Worm (Caenorhabditis elegans): ENCODE measurements around the gene Y7A5A.7.

Y7A5A.7 gene

DNA sequence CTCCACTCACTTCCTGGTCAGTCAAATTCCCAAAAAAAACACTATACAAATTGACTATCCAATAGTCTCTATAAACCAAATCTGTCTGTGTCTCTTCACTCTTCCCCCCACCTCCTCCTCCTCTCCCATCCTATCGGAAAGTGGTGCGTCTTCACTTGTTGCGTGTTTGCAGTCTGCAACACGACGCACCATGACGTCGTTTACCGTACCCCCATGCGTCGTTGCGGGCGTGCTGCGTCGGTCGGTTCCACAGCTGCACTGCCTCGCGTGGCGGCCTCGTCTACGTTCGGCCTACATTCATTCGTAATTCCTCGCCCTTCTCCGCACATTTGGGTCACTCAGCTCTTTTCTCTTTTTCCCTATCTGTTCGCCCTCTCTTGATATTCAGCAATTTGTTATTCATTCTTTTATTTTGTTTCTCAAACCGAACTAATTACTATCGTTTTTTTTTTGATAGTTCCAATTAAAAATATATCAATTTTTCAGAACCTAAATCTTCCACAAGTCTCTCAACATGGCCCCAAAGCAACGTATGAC, 37.2 kb upstream of the Y7A5A.7 start, which contains the start of gene serp-1.1 (continued):
- TF ChIP-seq fax-1 (tag; optimal IDR thresholded peaks at IDR 0.05) (peak; percentile 43), unc-42 (tag; optimal IDR thresholded peaks at IDR 0.05) (peak; percentile 81), che-1 (tag; optimal IDR thresholded peaks at IDR 0.05) (no peak), elt-4 (tag; optimal IDR thresholded peaks at IDR 0.05) (no peak), ceh-6 (GFP tag; optimal IDR thresholded peaks at IDR 0.05) (peak; percentile 62), lim-6 (tag; optimal IDR thresholded peaks at IDR 0.05) (no peak), ztf-16 (tag; optimal IDR thresholded peaks at IDR 0.05) (peak; percentile 84), gmeb-2 (tag; optimal IDR thresholded peaks at IDR 0.05) (no peak), sdc-2 (tag; optimal IDR thresholded peaks at IDR 0.05) (peak; percentile 93), K09A11.1 (tag; optimal IDR thresholded peaks at IDR 0.05; ENCODE audit: insufficient read depth) (peak; percentile 44), ceh-18 (tag; optimal IDR thresholded peaks at IDR 0.05) (peak; percentile 97), sox-4 (tag; optimal IDR thresholded peaks at IDR 0.05) (peak; percentile 62), eyg-1 (tag; optimal IDR thresholded peaks at IDR 0.05) (peak; percentile 55), ceh-19 (GFP tag; optimal IDR thresholded peaks at IDR 0.05) (peak; percentile 37), nhr-232 (tag; optimal IDR thresholded peaks at IDR 0.05) (peak; percentile 48), lin-11 (tag; optimal IDR thresholded peaks at IDR 0.05) (peak; percentile 13), ets-4 (tag; optimal IDR thresholded peaks at IDR 0.05) (peak; percentile 78), pqm-1 (tag; optimal IDR thresholded peaks at IDR 0.05) (peak; percentile 80), odd-2 (tag; optimal IDR thresholded peaks at IDR 0.05) (no peak), ahr-1 (tag; optimal IDR thresholded peaks at IDR 0.05) (peak; percentile 5), ceh-22 (tag; optimal IDR thresholded peaks at IDR 0.05) (peak; percentile 88), unc-55 (GFP tag; optimal IDR thresholded peaks at IDR 0.05) (peak; percentile 78), madf-2 (tag; optimal IDR thresholded peaks at IDR 0.05) (peak; percentile 70), pag-3 (tag; optimal IDR thresholded peaks at IDR 0.05; ENCODE audit: borderline replicate concordance) (peak; percentile 52), nhr-11 (tag; optimal IDR thresholded peaks at IDR 0.05) (no peak), tbx-7 (tag; optimal IDR thresholded peaks at IDR 0.05) (peak; percentile 74), ttx-3 (tag; optimal IDR thresholded peaks at IDR 0.05) (peak; percentile 21), pax-1 (tag; optimal IDR thresholded peaks at IDR 0.05) (peak; percentile 64), mec-3 (tag; optimal IDR thresholded peaks at IDR 0.05; ENCODE audit: borderline replicate concordance) (peak; percentile 66), K02D7.2 (tag; optimal IDR thresholded peaks at IDR 0.05) (no peak), ref-2 (tag; optimal IDR thresholded peaks at IDR 0.05) (peak; percentile 96), ama-1 (optimal IDR thresholded peaks at IDR 0.05) (no peak), pha-2 (tag; optimal IDR thresholded peaks at IDR 0.05) (peak; percentile 67), ceh-34 (tag; optimal IDR thresholded peaks at IDR 0.05) (peak; percentile 92), nfya-1 (tag; optimal IDR thresholded peaks at IDR 0.05) (peak; percentile 99), ceh-2 (tag; optimal IDR thresholded peaks at IDR 0.05) (peak; percentile 81), dve-1 (tag; optimal IDR thresholded peaks at IDR 0.05) (peak; percentile 78), ceh-9 (tag; optimal IDR thresholded peaks at IDR 0.05) (no peak), pha-4 (tag; optimal IDR thresholded peaks at IDR 0.05) (no peak), hlh-30 (tag; optimal IDR thresholded peaks at IDR 0.05; ENCODE audit: insufficient read depth) (peak; percentile 74), syd-9 (tag; optimal IDR thresholded peaks at IDR 0.05) (peak; percentile 81), npax-4 (tag; optimal IDR thresholded peaks at IDR 0.05) (peak; percentile 6), sox-2 (GFP tag; IDR thresholded peaks at IDR 0.05) (no peak), C08G9.2 (tag; optimal IDR thresholded peaks at IDR 0.05) (peak; percentile 75)

All from whole organism, late embryonic.